Fruit fly (Drosophila melanogaster): ENCODE results near the gene HP4.

The HP4 gene

dm6 chr3L:7978777-7979649, 3.1 kb upstream of the HP4 start, which contains the start of gene nmo (continued):
- peak in 1 of 3 experiments; percentile 82 for TF ChIP-seq Stat92E (GFP tag; optimal IDR thresholded peaks at IDR 0.05)
- TF ChIP-seq CG12391 (tag; optimal IDR thresholded peaks at IDR 0.05), result no peak
- TF ChIP-seq ems (GFP tag; optimal IDR thresholded peaks at IDR 0.05), result no peak
- no peak for TF ChIP-seq Lpt (GFP tag; optimal IDR thresholded peaks at IDR 0.05)
- no peak for TF ChIP-seq CG4360 (GFP tag; IDR thresholded peaks at IDR 0.05)
- no peak for TF ChIP-seq CG10274 (GFP tag; optimal IDR thresholded peaks at IDR 0.05)
- TF ChIP-seq CG17568 (GFP tag; optimal IDR thresholded peaks at IDR 0.05), result peak; percentile 58
- no peak for TF ChIP-seq insv (GFP tag; optimal IDR thresholded peaks at IDR 0.05)
- no peak for TF ChIP-seq CG17328 (GFP tag; IDR thresholded peaks at IDR 0.05)
- TF ChIP-seq sc (optimal IDR thresholded peaks at IDR 0.05), result no peak
- no peak for TF ChIP-seq sc (GFP tag; optimal IDR thresholded peaks at IDR 0.05)
- no peak for TF ChIP-seq slbo (GFP tag; IDR thresholded peaks at IDR 0.05)
- no peak for TF ChIP-seq run (tag; optimal IDR thresholded peaks at IDR 0.05)
- TF ChIP-seq CG3163 (GFP tag; optimal IDR thresholded peaks at IDR 0.05), result no peak
- TF ChIP-seq Trl (optimal IDR thresholded peaks at IDR 0.05), result peak in 1 of 2 experiments; percentile 37
- peak; percentile 52 for TF ChIP-seq Trl (GFP tag; optimal IDR thresholded peaks at IDR 0.05)
- no peak for TF ChIP-seq h (optimal IDR thresholded peaks at IDR 0.05)
- no peak for TF ChIP-seq CG4820 (GFP tag; optimal IDR thresholded peaks at IDR 0.05)
- TF ChIP-seq Gsc (GFP tag; IDR thresholded peaks at IDR 0.05), result no peak
- no peak for TF ChIP-seq wek (GFP tag; optimal IDR thresholded peaks at IDR 0.05)
- peak; percentile 29 for TF ChIP-seq MESR4 (GFP tag; optimal IDR thresholded peaks at IDR 0.05)
- TF ChIP-seq CG5180 (GFP tag; optimal IDR thresholded peaks at IDR 0.05), result peak; percentile 22
- no peak for TF ChIP-seq lola (GFP tag; optimal IDR thresholded peaks at IDR 0.05)
- no peak for TF ChIP-seq MBD-R2 (GFP tag; IDR thresholded peaks at IDR 0.05)
- TF ChIP-seq GATAe (GFP tag; conservative IDR thresholded peaks at IDR 0.05), result no peak
- TF ChIP-seq hbn (GFP tag; IDR thresholded peaks at IDR 0.05; ENCODE audit: partially characterized antibody), result no peak
- TF ChIP-seq caup (GFP tag; optimal IDR thresholded peaks at IDR 0.05; ENCODE audit: severe bottlenecking), result peak; percentile 26
- no peak for TF ChIP-seq CG7928 (GFP tag; optimal IDR thresholded peaks at IDR 0.05)
- TF ChIP-seq Mad (GFP tag; optimal IDR thresholded peaks at IDR 0.05), result no peak
- no peak for TF ChIP-seq tio (GFP tag; optimal IDR thresholded peaks at IDR 0.05)
- no peak for TF ChIP-seq br (optimal IDR thresholded peaks at IDR 0.05)
- no peak for TF ChIP-seq CG4707 (GFP tag; optimal IDR thresholded peaks at IDR 0.05)
- no peak for TF ChIP-seq bigmax (GFP tag; optimal IDR thresholded peaks at IDR 0.05)
- no peak for TF ChIP-seq CG1024 (GFP tag; IDR thresholded peaks at IDR 0.05)
- no peak for TF ChIP-seq CG14050 (GFP tag; IDR thresholded peaks at IDR 0.05)
- no peak for TF ChIP-seq pho (GFP tag; optimal IDR thresholded peaks at IDR 0.05)
- TF ChIP-seq CG17361 (GFP tag; IDR thresholded peaks at IDR 0.05), result no peak
- TF ChIP-seq CG8281 (tag; optimal IDR thresholded peaks at IDR 0.05), result no peak
- no peak for TF ChIP-seq Drgx (GFP tag; IDR thresholded peaks at IDR 0.05)
- TF ChIP-seq D (optimal IDR thresholded peaks at IDR 0.05), result peak; percentile 63
- no peak for TF ChIP-seq D (GFP tag; optimal IDR thresholded peaks at IDR 0.05)
- TF ChIP-seq Six4 (GFP tag; optimal IDR thresholded peaks at IDR 0.05), result no peak
- TF ChIP-seq CG2678 (tag; optimal IDR thresholded peaks at IDR 0.05), result peak; percentile 31
- peak; percentile 99 for TF ChIP-seq pzg (GFP tag; optimal IDR thresholded peaks at IDR 0.05)
- TF ChIP-seq CG18262 (tag; optimal IDR thresholded peaks at IDR 0.05), result peak; percentile 10
- peak; percentile 24 for TF ChIP-seq CG2712 (tag; optimal IDR thresholded peaks at IDR 0.05)
- no peak for TF ChIP-seq Optix (GFP tag; IDR thresholded peaks at IDR 0.05)
- TF ChIP-seq ap (GFP tag; IDR thresholded peaks at IDR 0.05), result no peak
- no peak for TF ChIP-seq Sry-β (GFP tag; optimal IDR thresholded peaks at IDR 0.05)
- TF ChIP-seq CG10979 (tag; optimal IDR thresholded peaks at IDR 0.05), result no peak
- TF ChIP-seq CG1792 (GFP tag; optimal IDR thresholded peaks at IDR 0.05), result peak; percentile 31

Measured in whole organism, embryonic.